Worm (Caenorhabditis elegans): ENCODE results near the gene tmc-1.
A peak's percentile ranks its signal among the peaks of the same experiment; 100 is the strongest.

The tmc-1 gene

DNA sequence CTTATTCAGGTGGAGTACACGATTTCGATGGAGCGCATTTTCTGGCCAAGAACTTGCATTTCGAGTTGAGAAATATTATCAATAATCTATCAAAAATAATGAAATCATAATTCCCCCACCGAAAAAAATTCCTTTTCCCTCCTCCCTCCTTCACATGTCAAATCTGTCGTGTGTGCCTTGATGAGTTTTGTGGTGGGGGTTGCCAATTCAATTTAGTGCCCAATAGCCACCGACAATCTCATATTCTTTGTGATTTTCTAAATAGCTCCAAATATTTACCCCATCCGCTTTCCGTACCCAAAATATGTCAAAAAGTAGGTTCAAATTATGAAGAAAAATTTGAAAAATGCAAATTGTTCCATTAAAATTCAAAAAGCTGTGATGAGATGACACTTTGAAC is at the start of gene tmc-1:
Gene tmc-1 (plus strand): TSS at position 189 of the 400 bp plus-strand sequence.
- no peak for TF ChIP-seq klf-2 (GFP tag; conservative IDR thresholded peaks at IDR 0.05)
- no peak for TF ChIP-seq ref-1 (GFP tag; conservative IDR thresholded peaks at IDR 0.05)
- no peak for TF ChIP-seq tab-1 (GFP tag; IDR thresholded peaks at IDR 0.05)
- TF ChIP-seq med-1 (GFP tag; optimal IDR thresholded peaks at IDR 0.05; ENCODE audit: insufficient read depth), result no peak
- no peak for TF ChIP-seq ztf-29 (GFP tag; IDR thresholded peaks at IDR 0.05)
- no peak for TF ChIP-seq flt-1 (GFP tag; IDR thresholded peaks at IDR 0.05)
- no peak for TF ChIP-seq T22C8.4 (GFP tag; IDR thresholded peaks at IDR 0.05)
- TF ChIP-seq cog-1 (tag; optimal IDR thresholded peaks at IDR 0.05), result no peak
- no peak for TF ChIP-seq ztf-23 (GFP tag; IDR thresholded peaks at IDR 0.05)

DNA sequence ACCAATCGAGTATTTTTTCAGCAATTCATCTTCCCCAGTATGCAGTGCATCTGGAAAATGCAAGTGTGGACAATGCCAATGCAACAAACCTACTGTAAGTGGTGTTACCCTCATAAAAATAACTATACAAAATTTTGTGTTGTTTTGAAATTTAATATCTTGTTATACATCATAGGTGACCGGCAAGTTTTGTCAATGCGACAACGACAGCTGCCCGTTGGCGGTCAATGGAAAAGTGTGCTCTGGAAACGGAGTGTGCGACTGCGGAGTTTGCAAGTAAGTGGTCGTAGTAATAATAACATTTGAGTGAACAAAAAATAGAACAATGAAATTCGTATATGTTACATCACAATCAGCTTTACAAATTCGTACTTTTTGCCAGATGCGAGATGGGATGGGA is 46.8 kb upstream of the tmc-1 start:
- TF ChIP-seq ztf-29 (GFP tag; IDR thresholded peaks at IDR 0.05) (no peak), flt-1 (GFP tag; IDR thresholded peaks at IDR 0.05) (no peak), T22C8.4 (GFP tag; IDR thresholded peaks at IDR 0.05) (no peak), ztf-23 (GFP tag; IDR thresholded peaks at IDR 0.05) (no peak), cog-1 (tag; optimal IDR thresholded peaks at IDR 0.05) (no peak), ref-1 (GFP tag; conservative IDR thresholded peaks at IDR 0.05) (no peak), med-1 (GFP tag; optimal IDR thresholded peaks at IDR 0.05; ENCODE audit: insufficient read depth) (no peak), klf-2 (GFP tag; conservative IDR thresholded peaks at IDR 0.05) (no peak), tab-1 (GFP tag; IDR thresholded peaks at IDR 0.05) (no peak)

DNA sequence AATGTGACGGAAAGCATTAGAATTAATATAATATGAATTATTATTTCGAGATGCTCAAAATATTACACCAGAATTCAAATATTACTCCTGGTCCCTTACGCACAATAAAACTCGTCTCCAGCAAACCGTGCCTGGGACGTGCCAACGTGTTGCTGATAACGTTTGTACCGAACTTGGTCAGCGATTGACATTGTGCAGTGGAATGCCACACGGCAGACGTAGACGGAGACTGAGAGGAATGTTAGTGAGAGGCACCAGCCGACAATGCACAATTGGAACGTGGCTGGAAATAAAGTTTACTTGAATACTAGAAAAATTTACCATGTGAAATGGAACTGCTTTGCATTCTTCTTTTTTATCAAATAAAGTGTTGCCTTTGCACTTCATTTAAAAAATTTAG is 44.8 kb upstream of the tmc-1 start:
- TF ChIP-seq T22C8.4 (GFP tag; IDR thresholded peaks at IDR 0.05), result no peak
- TF ChIP-seq klf-2 (GFP tag; conservative IDR thresholded peaks at IDR 0.05), result no peak
- TF ChIP-seq med-1 (GFP tag; optimal IDR thresholded peaks at IDR 0.05; ENCODE audit: insufficient read depth), result no peak
- TF ChIP-seq ztf-23 (GFP tag; IDR thresholded peaks at IDR 0.05), result no peak
- TF ChIP-seq tab-1 (GFP tag; IDR thresholded peaks at IDR 0.05), result no peak

DNA sequence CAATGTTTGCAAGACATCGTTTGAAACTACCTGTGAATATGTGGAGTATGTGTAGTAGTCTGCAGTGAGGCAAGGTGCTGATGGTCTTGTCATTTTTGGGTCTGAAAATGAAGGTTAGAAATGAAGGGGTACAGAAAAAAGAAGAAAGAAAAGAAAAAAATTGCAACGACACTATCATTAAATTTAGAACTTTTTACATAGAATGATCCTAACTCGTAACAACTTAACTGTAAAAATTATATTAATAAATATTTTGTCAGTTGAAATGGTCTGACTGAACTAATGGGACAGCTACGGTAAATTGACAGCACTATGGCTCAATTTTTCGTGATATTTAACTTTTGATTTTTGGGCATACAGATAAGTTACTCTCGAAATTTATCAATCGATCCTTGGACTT is 42.7 kb upstream of the tmc-1 start, which contains the start of gene C05D9.7:
Gene C05D9.7 (minus strand): TSS at position 101 of the 400 bp plus-strand sequence.
- TF ChIP-seq klf-2 (GFP tag; conservative IDR thresholded peaks at IDR 0.05) (no peak), ztf-23 (GFP tag; IDR thresholded peaks at IDR 0.05) (no peak), tab-1 (GFP tag; IDR thresholded peaks at IDR 0.05) (no peak), cog-1 (tag; optimal IDR thresholded peaks at IDR 0.05) (no peak), flt-1 (GFP tag; IDR thresholded peaks at IDR 0.05) (no peak)

DNA sequence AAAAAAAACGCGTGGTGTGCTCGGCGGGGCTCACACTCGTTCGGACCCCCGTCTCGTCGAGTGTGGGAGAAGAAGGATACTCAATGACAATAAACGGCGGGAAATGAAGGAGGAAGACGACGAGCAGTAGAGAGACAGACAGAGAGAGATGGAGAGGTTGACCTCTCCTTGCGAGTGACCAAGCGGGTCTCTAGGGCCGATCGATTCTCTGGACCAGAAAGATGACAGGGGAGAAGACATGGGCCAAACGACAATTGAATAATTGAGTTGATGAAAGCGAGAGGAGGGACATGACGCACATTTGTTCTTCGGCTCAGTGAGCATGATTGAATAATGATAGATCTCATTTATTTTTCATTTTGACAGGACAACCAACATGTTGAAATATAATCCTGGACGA is 41.7 kb upstream of the tmc-1 start:
- 0 out of 2 replicates have a peak, but pooled peaks have one; percentile 54 for TF ChIP-seq flt-1 (GFP tag; IDR thresholded peaks at IDR 0.05)
- TF ChIP-seq cog-1 (tag; optimal IDR thresholded peaks at IDR 0.05), result peak; percentile 80
- TF ChIP-seq ztf-23 (GFP tag; IDR thresholded peaks at IDR 0.05), result no peak
- TF ChIP-seq tab-1 (GFP tag; IDR thresholded peaks at IDR 0.05), result no peak
- TF ChIP-seq T22C8.4 (GFP tag; IDR thresholded peaks at IDR 0.05), result peak; percentile 52
- TF ChIP-seq klf-2 (GFP tag; conservative IDR thresholded peaks at IDR 0.05), result no peak
- TF ChIP-seq ref-1 (GFP tag; conservative IDR thresholded peaks at IDR 0.05), result no peak
- TF ChIP-seq ztf-29 (GFP tag; IDR thresholded peaks at IDR 0.05), result no peak
- no peak for TF ChIP-seq med-1 (GFP tag; optimal IDR thresholded peaks at IDR 0.05; ENCODE audit: insufficient read depth)

DNA sequence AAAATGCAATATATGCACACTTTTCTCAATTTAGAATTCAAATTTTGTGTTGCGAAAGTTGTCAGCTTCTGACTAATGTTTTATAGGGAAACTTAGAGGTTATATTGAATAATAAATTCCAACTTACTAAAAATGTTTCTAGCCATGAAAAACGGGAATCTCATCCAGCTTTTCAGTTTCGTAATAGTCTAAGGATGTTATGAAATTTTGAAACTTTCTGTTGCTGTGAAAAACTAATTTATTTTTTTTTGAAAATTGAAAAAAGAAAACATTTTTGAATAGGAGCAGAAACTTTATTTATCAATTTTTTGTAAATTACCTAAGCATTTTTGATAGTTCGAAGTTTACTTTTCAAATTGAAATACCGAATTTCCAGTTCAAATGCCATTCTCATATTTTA is 40.4 kb upstream of the tmc-1 start:
- TF ChIP-seq ztf-29 (GFP tag; IDR thresholded peaks at IDR 0.05) (no peak), ztf-23 (GFP tag; IDR thresholded peaks at IDR 0.05) (no peak), med-1 (GFP tag; optimal IDR thresholded peaks at IDR 0.05; ENCODE audit: insufficient read depth) (no peak), tab-1 (GFP tag; IDR thresholded peaks at IDR 0.05) (no peak), klf-2 (GFP tag; conservative IDR thresholded peaks at IDR 0.05) (no peak), cog-1 (tag; optimal IDR thresholded peaks at IDR 0.05) (no peak), ref-1 (GFP tag; conservative IDR thresholded peaks at IDR 0.05) (no peak), T22C8.4 (GFP tag; IDR thresholded peaks at IDR 0.05) (no peak), flt-1 (GFP tag; IDR thresholded peaks at IDR 0.05) (no peak)

DNA sequence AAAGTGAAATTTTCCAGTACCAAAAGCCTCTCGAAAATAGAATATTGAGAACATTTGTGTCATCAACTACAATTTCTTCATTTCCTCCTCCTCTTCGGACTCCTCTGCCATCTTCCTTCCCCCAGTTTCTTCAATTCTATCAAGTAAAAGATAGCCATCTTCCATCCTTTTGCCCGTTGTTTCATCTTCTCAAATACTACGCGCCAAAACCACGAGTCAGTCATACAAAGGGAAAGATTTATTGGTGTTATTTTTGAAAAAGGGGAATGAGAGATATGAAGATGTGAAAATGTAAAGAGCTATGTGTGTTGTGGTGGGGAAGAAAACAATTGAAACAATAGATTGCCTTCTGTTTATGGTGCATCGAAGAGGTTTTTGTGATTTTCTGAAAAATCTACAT is 39.8 kb upstream of the tmc-1 start:
- TF ChIP-seq ztf-29 (GFP tag; IDR thresholded peaks at IDR 0.05) (no peak), med-1 (GFP tag; optimal IDR thresholded peaks at IDR 0.05; ENCODE audit: insufficient read depth) (no peak), cog-1 (tag; optimal IDR thresholded peaks at IDR 0.05) (no peak), ref-1 (GFP tag; conservative IDR thresholded peaks at IDR 0.05) (no peak), klf-2 (GFP tag; conservative IDR thresholded peaks at IDR 0.05) (no peak), ztf-23 (GFP tag; IDR thresholded peaks at IDR 0.05) (no peak), flt-1 (GFP tag; IDR thresholded peaks at IDR 0.05) (no peak), T22C8.4 (GFP tag; IDR thresholded peaks at IDR 0.05) (no peak), tab-1 (GFP tag; IDR thresholded peaks at IDR 0.05) (no peak)

DNA sequence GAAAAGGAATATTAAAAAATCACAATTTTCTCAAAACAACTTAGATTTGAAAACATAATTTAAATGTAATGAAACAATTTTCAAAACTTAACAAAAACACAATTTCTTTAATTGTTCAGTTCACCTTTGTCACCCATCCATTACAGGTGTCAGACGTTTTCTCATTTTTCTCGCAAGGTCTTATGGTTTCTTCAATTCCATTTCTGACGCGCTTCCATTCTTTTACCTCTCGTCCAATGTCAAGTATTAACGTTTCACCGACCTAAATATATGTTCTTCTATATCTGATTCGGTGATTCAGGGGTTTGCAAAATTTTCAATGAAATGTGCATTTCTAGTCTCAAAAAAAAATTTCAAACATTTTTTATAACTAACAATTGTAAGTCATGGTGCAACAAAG is 38.5 kb upstream of the tmc-1 start:
- TF ChIP-seq T22C8.4 (GFP tag; IDR thresholded peaks at IDR 0.05) (no peak), ref-1 (GFP tag; conservative IDR thresholded peaks at IDR 0.05) (no peak), klf-2 (GFP tag; conservative IDR thresholded peaks at IDR 0.05) (no peak), med-1 (GFP tag; optimal IDR thresholded peaks at IDR 0.05; ENCODE audit: insufficient read depth) (no peak), flt-1 (GFP tag; IDR thresholded peaks at IDR 0.05) (no peak), ztf-23 (GFP tag; IDR thresholded peaks at IDR 0.05) (no peak), cog-1 (tag; optimal IDR thresholded peaks at IDR 0.05) (no peak)

DNA sequence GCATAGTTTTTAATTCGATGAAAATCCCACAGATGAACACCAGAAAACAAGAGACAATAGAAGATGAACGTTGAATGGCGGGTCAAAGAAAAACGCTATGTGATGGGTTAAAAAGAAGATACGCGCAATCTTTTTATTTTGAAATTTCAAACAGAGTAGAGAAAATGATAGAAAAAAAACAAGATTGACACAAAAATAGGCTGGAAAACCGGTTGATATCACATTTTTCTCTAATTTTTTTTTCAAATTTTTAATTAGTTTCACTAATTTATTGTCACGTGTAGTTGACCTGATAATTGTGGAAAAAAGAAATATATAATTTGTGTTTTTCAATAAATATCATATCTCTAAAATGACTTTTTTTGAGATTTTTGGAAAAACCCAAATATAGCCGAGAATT is 37.9 kb upstream of the tmc-1 start, which contains the start of gene C05D9.9:
Gene C05D9.9 (minus strand): TSS at position 101 of the 400 bp plus-strand sequence.
- TF ChIP-seq cog-1 (tag; optimal IDR thresholded peaks at IDR 0.05) (no peak), ztf-23 (GFP tag; IDR thresholded peaks at IDR 0.05) (no peak), tab-1 (GFP tag; IDR thresholded peaks at IDR 0.05) (no peak), ref-1 (GFP tag; conservative IDR thresholded peaks at IDR 0.05) (no peak), T22C8.4 (GFP tag; IDR thresholded peaks at IDR 0.05) (no peak), klf-2 (GFP tag; conservative IDR thresholded peaks at IDR 0.05) (no peak), ztf-29 (GFP tag; IDR thresholded peaks at IDR 0.05) (no peak), med-1 (GFP tag; optimal IDR thresholded peaks at IDR 0.05; ENCODE audit: insufficient read depth) (no peak), flt-1 (GFP tag; IDR thresholded peaks at IDR 0.05) (no peak)

DNA sequence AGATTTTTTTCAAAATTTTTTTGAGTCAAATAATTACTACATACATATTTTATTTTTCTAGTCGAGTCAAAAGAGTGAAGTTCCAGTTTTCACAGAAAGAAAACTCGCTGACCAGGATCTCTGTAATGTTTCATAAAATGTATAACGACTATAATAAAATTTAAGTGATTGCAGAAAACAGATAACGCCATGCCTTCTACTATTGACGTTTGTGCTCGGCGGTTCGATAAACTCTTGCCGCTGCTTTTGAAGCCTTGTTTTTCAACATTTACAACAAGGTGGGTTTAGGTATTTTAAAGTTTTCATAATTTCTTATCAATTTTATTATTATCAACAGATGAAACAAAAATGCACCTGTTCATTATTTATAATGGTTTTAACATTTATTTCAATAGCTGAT is 36.6 kb upstream of the tmc-1 start, which contains the start of gene lmp-2:
Gene lmp-2 (plus strand): TSS at position 190 of the 400 bp plus-strand sequence.
- no peak for TF ChIP-seq med-1 (GFP tag; optimal IDR thresholded peaks at IDR 0.05; ENCODE audit: insufficient read depth)
- no peak for TF ChIP-seq cog-1 (tag; optimal IDR thresholded peaks at IDR 0.05)
- TF ChIP-seq klf-2 (GFP tag; conservative IDR thresholded peaks at IDR 0.05), result no peak
- no peak for TF ChIP-seq ztf-23 (GFP tag; IDR thresholded peaks at IDR 0.05)
- TF ChIP-seq ztf-29 (GFP tag; IDR thresholded peaks at IDR 0.05), result no peak
- no peak for TF ChIP-seq tab-1 (GFP tag; IDR thresholded peaks at IDR 0.05)
- TF ChIP-seq flt-1 (GFP tag; IDR thresholded peaks at IDR 0.05), result no peak
- no peak for TF ChIP-seq ref-1 (GFP tag; conservative IDR thresholded peaks at IDR 0.05)
- TF ChIP-seq T22C8.4 (GFP tag; IDR thresholded peaks at IDR 0.05), result no peak
